Worm (Caenorhabditis elegans): ENCODE results near the gene ZK673.2.
A peak's percentile ranks its signal among the peaks of the same experiment; 100 is the strongest.

The ZK673.2 gene

ce11 chrII:10447348-10448316 is at the start of gene ZK673.2:
TSS of gene ZK673.2 (plus strand) at chrII:10448266.
- TF ChIP-seq jun-1 (tag; optimal IDR thresholded peaks at IDR 0.05) (peak; percentile 10), lin-29 (GFP tag; IDR thresholded peaks at IDR 0.05) (no peak), zag-1 (tag; optimal IDR thresholded peaks at IDR 0.05) (no peak), hmg-1.1 (GFP tag; IDR thresholded peaks at IDR 0.05) (no peak), zfp-3 (GFP tag; conservative IDR thresholded peaks at IDR 0.05) (no peak), snpc-4 (tag; optimal IDR thresholded peaks at IDR 0.05) (no peak), lin-13 (GFP tag; optimal IDR thresholded peaks at IDR 0.05) (no peak), saeg-2 (GFP tag; IDR thresholded peaks at IDR 0.05) (no peak), ctbp-1 (GFP tag; IDR thresholded peaks at IDR 0.05) (no peak), mxl-3 (GFP tag; optimal IDR thresholded peaks at IDR 0.05) (peak; percentile 85), skn-1 (tag; optimal IDR thresholded peaks at IDR 0.05) (no peak), R02D3.7 (tag; optimal IDR thresholded peaks at IDR 0.05) (no peak), T20F7.1 (GFP tag; optimal IDR thresholded peaks at IDR 0.05) (peak; percentile 58), dve-1 (tag; optimal IDR thresholded peaks at IDR 0.05; ENCODE audit: insufficient read depth) (peak; percentile 42), snpc-1.2 (GFP tag; IDR thresholded peaks at IDR 0.05) (no peak), nhr-41 (GFP tag; IDR thresholded peaks at IDR 0.05) (peak; percentile 25; the same call in 1 of the 2 replicates), ceh-28 (tag; optimal IDR thresholded peaks at IDR 0.05) (no peak), nhr-6 (tag; optimal IDR thresholded peaks at IDR 0.05) (no peak), ztf-11 (tag; optimal IDR thresholded peaks at IDR 0.05) (no peak), Y105C5A.15 (GFP tag; IDR thresholded peaks at IDR 0.05) (no peak), unc-39 (tag; optimal IDR thresholded peaks at IDR 0.05) (no peak), Y48G9A.11 (GFP tag; IDR thresholded peaks at IDR 0.05) (no peak), nhr-77 (tag; optimal IDR thresholded peaks at IDR 0.05) (peak; percentile 26), php-3 (GFP tag; IDR thresholded peaks at IDR 0.05) (peak; percentile 68; the same call in 1 of the 2 replicates), F26F4.8 (GFP tag; conservative IDR thresholded peaks at IDR 0.05) (no peak), nhr-11 (tag; optimal IDR thresholded peaks at IDR 0.05) (peak; percentile 77), nhr-28 (tag; optimal IDR thresholded peaks at IDR 0.05) (peak; percentile 70), aly-2 (tag; optimal IDR thresholded peaks at IDR 0.05) (no peak), dmd-9 (GFP tag; IDR thresholded peaks at IDR 0.05) (no peak), ztf-7 (tag; optimal IDR thresholded peaks at IDR 0.05) (no peak), mes-2 (tag; optimal IDR thresholded peaks at IDR 0.05; ENCODE audit: poor library complexity, severe bottlenecking) (peak; percentile 42), nhr-111 (GFP tag; optimal IDR thresholded peaks at IDR 0.05) (no peak), ceh-82 (tag; optimal IDR thresholded peaks at IDR 0.05) (no peak), lin-1 (GFP tag; IDR thresholded peaks at IDR 0.05) (peak; percentile 43; the same call in 1 of the 2 replicates), daf-19 (GFP tag; conservative IDR thresholded peaks at IDR 0.05) (no peak), madf-9 (GFP tag; conservative IDR thresholded peaks at IDR 0.05) (no peak), spr-1 (tag; optimal IDR thresholded peaks at IDR 0.05) (no peak), pqm-1 (tag; optimal IDR thresholded peaks at IDR 0.05) (peak; percentile 46), daf-12 (tag; optimal IDR thresholded peaks at IDR 0.05) (no peak), fos-1 (tag; optimal IDR thresholded peaks at IDR 0.05) (no peak), ces-1 (GFP tag; optimal IDR thresholded peaks at IDR 0.05) (no peak), Y75B8A.6 (GFP tag; IDR thresholded peaks at IDR 0.05) (no peak), egl-43 (GFP tag; IDR thresholded peaks at IDR 0.05) (peak; percentile 32; the same call in 1 of the 2 replicates), T26A8.4 (GFP tag; IDR thresholded peaks at IDR 0.05) (peak; percentile 10; the same call in 1 of the 2 replicates), zip-11 (GFP tag; IDR thresholded peaks at IDR 0.05) (no peak), sdz-12 (GFP tag; optimal IDR thresholded peaks at IDR 0.05) (no peak), duxl-1 (tag; optimal IDR thresholded peaks at IDR 0.05; ENCODE audit: poor library complexity) (no peak), dpl-1 (GFP tag; optimal IDR thresholded peaks at IDR 0.05) (no peak), tra-1 (GFP tag; IDR thresholded peaks at IDR 0.05) (peak; percentile 67), D1046.2 (GFP tag; IDR thresholded peaks at IDR 0.05) (no peak)

All from whole organism, L4 larva.